Fruit fly (Drosophila melanogaster): ENCODE measurements around the gene CG15743.

Gene CG15743

DNA sequence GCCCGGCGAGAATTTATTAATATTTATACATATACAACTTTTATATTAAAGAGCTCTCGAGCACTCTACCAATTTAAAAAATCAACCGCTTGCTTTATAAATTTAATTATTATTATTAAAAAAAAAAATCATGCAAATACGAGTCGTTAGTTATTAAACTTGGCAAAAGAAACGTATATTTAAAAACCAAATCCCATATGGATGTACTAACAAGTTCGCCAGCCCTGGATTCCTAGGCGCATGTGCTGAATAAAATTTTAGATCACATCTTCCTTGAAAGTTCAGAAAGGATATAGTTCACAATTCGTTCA lies 26.8 kb upstream of the CG15743 start, which contains the start of gene comt (continued):
- TF ChIP-seq ac (GFP tag; optimal IDR thresholded peaks at IDR 0.05), result no peak
- TF ChIP-seq esg (GFP tag; conservative IDR thresholded peaks at IDR 0.05), result peak; percentile 43
- TF ChIP-seq grn (GFP tag; optimal IDR thresholded peaks at IDR 0.05), result no peak
- no peak for TF ChIP-seq CG4854 (GFP tag; optimal IDR thresholded peaks at IDR 0.05)
- peak; percentile 62 for TF ChIP-seq tgo (GFP tag; IDR thresholded peaks at IDR 0.05)
- peak; percentile 46; the same call in 2 of the 3 replicates for TF ChIP-seq H15 (GFP tag; IDR thresholded peaks at IDR 0.05)
- peak; percentile 42; the same call in 1 of the 2 replicates for TF ChIP-seq CG17328 (GFP tag; IDR thresholded peaks at IDR 0.05)
- peak; percentile 63 for TF ChIP-seq CG6254 (GFP tag; optimal IDR thresholded peaks at IDR 0.05)
- TF ChIP-seq pan (optimal IDR thresholded peaks at IDR 0.05), result no peak
- TF ChIP-seq pan (GFP tag; optimal IDR thresholded peaks at IDR 0.05 in 1 of 2, IDR thresholded peaks at IDR 0.05 in 1 of 2), result peak in 1 of 2 experiments; percentile 63
- TF ChIP-seq jigr1 (GFP tag; IDR thresholded peaks at IDR 0.05), result no peak
- TF ChIP-seq vnd (GFP tag; IDR thresholded peaks at IDR 0.05; ENCODE audit: partially characterized antibody), result no peak
- peak; percentile 55 for TF ChIP-seq Fer3 (tag; optimal IDR thresholded peaks at IDR 0.05)
- TF ChIP-seq Awh (GFP tag; IDR thresholded peaks at IDR 0.05), result peak; percentile 74
- TF ChIP-seq sc (optimal IDR thresholded peaks at IDR 0.05), result no peak
- TF ChIP-seq sc (GFP tag; optimal IDR thresholded peaks at IDR 0.05), result peak; percentile 31
- TF ChIP-seq NC2β (GFP tag; optimal IDR thresholded peaks at IDR 0.05), result no peak
- TF ChIP-seq stc (GFP tag; IDR thresholded peaks at IDR 0.05), result peak; percentile 51; the same call in 1 of the 2 replicates
- TF ChIP-seq CG13296 (GFP tag; optimal IDR thresholded peaks at IDR 0.05), result peak; percentile 75
- TF ChIP-seq ato (GFP tag; IDR thresholded peaks at IDR 0.05; ENCODE audit: partially characterized antibody), result no peak
- TF ChIP-seq Oli (tag; optimal IDR thresholded peaks at IDR 0.05), result peak; percentile 54
- 0 out of 2 replicates have a peak, but pooled peaks have one; percentile 41 for TF ChIP-seq bbx (GFP tag; IDR thresholded peaks at IDR 0.05; ENCODE audit: partially characterized antibody)
- peak; percentile 14; the same call in 1 of the 2 replicates for TF ChIP-seq Atf6 (GFP tag; IDR thresholded peaks at IDR 0.05)
- 0 out of 2 replicates have a peak, but pooled peaks have one; percentile 14 for TF ChIP-seq wdn (GFP tag; IDR thresholded peaks at IDR 0.05)
- TF ChIP-seq fu2 (GFP tag; optimal IDR thresholded peaks at IDR 0.05), result no peak
- TF ChIP-seq CG6654 (GFP tag; optimal IDR thresholded peaks at IDR 0.05), result no peak
- TF ChIP-seq CG9727 (GFP tag; optimal IDR thresholded peaks at IDR 0.05), result peak; percentile 74
- 0 out of 2 replicates have a peak, but pooled peaks have one; percentile 16 for TF ChIP-seq CG6272 (GFP tag; IDR thresholded peaks at IDR 0.05)
- no peak for TF ChIP-seq zen2 (GFP tag; IDR thresholded peaks at IDR 0.05; ENCODE audit: partially characterized antibody)
- TF ChIP-seq CG9797 (GFP tag; optimal IDR thresholded peaks at IDR 0.05), result no peak
- TF ChIP-seq D (optimal IDR thresholded peaks at IDR 0.05), result no peak
- peak; percentile 48 for TF ChIP-seq D (GFP tag; optimal IDR thresholded peaks at IDR 0.05)
- peak; percentile 12 for TF ChIP-seq CG18764 (GFP tag; optimal IDR thresholded peaks at IDR 0.05)
- no peak for TF ChIP-seq bigmax (GFP tag; optimal IDR thresholded peaks at IDR 0.05)
- TF ChIP-seq CG12659 (GFP tag; optimal IDR thresholded peaks at IDR 0.05), result peak; percentile 56
- TF ChIP-seq CG12769 (tag; optimal IDR thresholded peaks at IDR 0.05), result no peak
- peak; percentile 81; the same call in 2 of the 3 replicates for TF ChIP-seq CG17361 (GFP tag; IDR thresholded peaks at IDR 0.05)
- peak; percentile 76 for TF ChIP-seq CG2712 (tag; optimal IDR thresholded peaks at IDR 0.05)
- peak; percentile 51 for TF ChIP-seq Xbp1 (GFP tag; optimal IDR thresholded peaks at IDR 0.05)
- TF ChIP-seq CG2116 (GFP tag; optimal IDR thresholded peaks at IDR 0.05), result peak; percentile 70
- TF ChIP-seq CG11696 (GFP tag; IDR thresholded peaks at IDR 0.05), result 0 out of 2 replicates have a peak, but pooled peaks have one; percentile 30
- TF ChIP-seq CG12155 (GFP tag; optimal IDR thresholded peaks at IDR 0.05), result no peak
- peak; percentile 32 for TF ChIP-seq Dp (GFP tag; optimal IDR thresholded peaks at IDR 0.05)
- TF ChIP-seq Abd-B (GFP tag; optimal IDR thresholded peaks at IDR 0.05), result peak; percentile 28

Data from whole organism, embryonic.